Fruit fly (Drosophila melanogaster) whole organism, embryonic: ENCODE results near the gene CG3342.
A peak's percentile ranks its signal among the peaks of the same experiment; 100 is the strongest.

Experiments used
- Blimp-1 ChIP-seq: fragments of 200-800 bp; sonication (Bioruptor generic); optimal IDR thresholded peaks from 3 replicates; lab custom pipeline; 2018; ENCODE audit warnings: missing biosample characterization, missing genetic modification characterization, mild to moderate bottlenecking, moderate library complexity, missing genetic modification reagents
- CG11085 ChIP-seq: fragments of 200-800 bp; sonication (Bioruptor generic); IDR thresholded peaks from 2 replicates; pipeline ENCODE4 v1.3.6; 2022; ENCODE audit warnings: missing biosample characterization, missing genetic modification characterization
- CG11247 ChIP-seq: fragments of 200-800 bp; sonication (Bioruptor generic); IDR thresholded peaks from 2 replicates; pipeline ENCODE4 v1.3.6; 2022; ENCODE audit warnings: missing biosample characterization, missing genetic modification characterization
- CG11560 ChIP-seq: fragments of 200-800 bp; sonication (Bioruptor generic); IDR thresholded peaks from 3 replicates; pipeline ENCODE4 v1.3.6; 2022; ENCODE audit warnings: missing biosample characterization, missing genetic modification characterization
- CG11695 ChIP-seq: fragments of 200-800 bp; sonication (Bioruptor generic); IDR thresholded peaks from 3 replicates; pipeline ENCODE4 v1.3.6; 2022; ENCODE audit warnings: missing biosample characterization, missing genetic modification characterization
- CG12219 ChIP-seq: fragments of 200-800 bp; sonication (Bioruptor generic); optimal IDR thresholded peaks from 3 replicates; lab custom pipeline; 2018; ENCODE audit warnings: missing biosample characterization, mild to moderate bottlenecking, missing genetic modification characterization
- CG12659 ChIP-seq: fragments of 200-800 bp; sonication (Bioruptor generic); optimal IDR thresholded peaks from 3 replicates; lab custom pipeline; 2017; ENCODE audit warnings: mild to moderate bottlenecking, missing biosample characterization, missing genetic modification reagents, missing genetic modification characterization
- CG12942 ChIP-seq: fragments of 200-800 bp; sonication (Bioruptor generic); optimal IDR thresholded peaks from 3 replicates; lab custom pipeline; 2016; ENCODE audit warnings: missing biosample characterization, missing genetic modification characterization
- CG13296 ChIP-seq: fragments of 200-800 bp; sonication (Bioruptor generic); optimal IDR thresholded peaks from 3 replicates; lab custom pipeline; 2018; ENCODE audit warnings: missing biosample characterization, mild to moderate bottlenecking, missing genetic modification characterization
- CG13424 ChIP-seq: fragments of 200-800 bp; sonication (Bioruptor generic); optimal IDR thresholded peaks from 2 replicates; lab custom pipeline; 2019; ENCODE audit warnings: missing biosample characterization, mild to moderate bottlenecking, missing genetic modification characterization, moderate library complexity
- CG13775 ChIP-seq: fragments of 200-800 bp; sonication (Bioruptor generic); optimal IDR thresholded peaks from 3 replicates; lab custom pipeline; 2017; ENCODE audit warnings: missing biosample characterization, mild to moderate bottlenecking, missing genetic modification characterization
- CG1529 ChIP-seq: fragments of 200-800 bp; sonication (Bioruptor generic); optimal IDR thresholded peaks from 3 replicates; lab custom pipeline; 2018; ENCODE audit warnings: missing biosample characterization, missing genetic modification characterization
- CG1602 ChIP-seq: fragments of 200-800 bp; sonication (Bioruptor generic); optimal IDR thresholded peaks from 3 replicates; lab custom pipeline; 2016; ENCODE audit warnings: missing biosample characterization, missing genetic modification characterization
- CG1603 ChIP-seq: fragments of 200-800 bp; sonication (Bioruptor generic); optimal IDR thresholded peaks from 2 replicates; lab custom pipeline; 2019; ENCODE audit warnings: missing biosample characterization, mild to moderate bottlenecking, missing genetic modification characterization, moderate library complexity
- CG16863 ChIP-seq: fragments of 200-800 bp; sonication (Bioruptor generic); optimal IDR thresholded peaks from 3 replicates; lab custom pipeline; 2016; ENCODE audit warnings: missing biosample characterization, missing genetic modification characterization
- CG2116 ChIP-seq: fragments of 200-800 bp; sonication (Bioruptor generic); optimal IDR thresholded peaks from 3 replicates; lab custom pipeline; 2018; ENCODE audit warnings: missing biosample characterization, mild to moderate bottlenecking, missing genetic modification characterization
- CG2678 ChIP-seq: fragments of 200-800 bp; sonication (Bioruptor generic); optimal IDR thresholded peaks from 3 replicates; lab custom pipeline; 2019; ENCODE audit warnings: missing biosample characterization, mild to moderate bottlenecking, missing genetic modification characterization, moderate library complexity
- CG31365 ChIP-seq: fragments of 200-800 bp; sonication (Bioruptor generic); optimal IDR thresholded peaks from 2 replicates; lab custom pipeline; 2018; ENCODE audit warnings: missing biosample characterization, mild to moderate bottlenecking, missing genetic modification characterization
- CG4328 ChIP-seq: fragments of 200-800 bp; sonication (Bioruptor generic); optimal IDR thresholded peaks from 3 replicates; lab custom pipeline; 2017; ENCODE audit warnings: missing biosample characterization, missing genetic modification reagents, missing genetic modification characterization
- CG4404 ChIP-seq: fragments of 200-800 bp; sonication (Bioruptor generic); IDR thresholded peaks from 2 replicates; pipeline ENCODE4 v1.3.6; 2022; ENCODE audit warnings: missing biosample characterization, missing genetic modification characterization
- CG4617 ChIP-seq: fragments of 200-800 bp; sonication (Bioruptor generic); optimal IDR thresholded peaks from 3 replicates; lab custom pipeline; 2016; ENCODE audit warnings: missing biosample characterization, missing genetic modification characterization, borderline replicate concordance
- CG6765 ChIP-seq: fragments of 200-800 bp; sonication (Bioruptor generic); optimal IDR thresholded peaks from 3 replicates; lab custom pipeline; 2017; ENCODE audit warnings: missing biosample characterization, mild to moderate bottlenecking, missing genetic modification characterization
- CG7357 ChIP-seq: fragments of 200-800 bp; sonication (Bioruptor generic); IDR thresholded peaks from 3 replicates; pipeline ENCODE4 v1.3.6; 2022; ENCODE audit warnings: missing biosample characterization, missing genetic modification characterization
- Camta ChIP-seq: fragments of 200-800 bp; sonication (Bioruptor generic); optimal IDR thresholded peaks from 2 replicates; lab custom pipeline; 2016; ENCODE audit warnings: missing biosample characterization, missing genetic modification characterization
- E2f1 ChIP-seq: fragments of 200-800 bp; sonication (Bioruptor generic); IDR thresholded peaks from 2 replicates; pipeline ENCODE4 v1.3.6; 2022; ENCODE audit warnings: missing biosample characterization, missing genetic modification characterization
- Fer3 ChIP-seq: fragments of 200-800 bp; sonication (Bioruptor generic); optimal IDR thresholded peaks from 2 replicates; lab custom pipeline; 2018; ENCODE audit warnings: missing biosample characterization, mild to moderate bottlenecking, missing genetic modification characterization, moderate library complexity
- Mad ChIP-seq: fragments of 200-800 bp; sonication (Bioruptor generic); optimal IDR thresholded peaks from 2 replicates; lab custom pipeline; 2016; ENCODE audit warnings: missing biosample characterization, missing genetic modification characterization
- Med ChIP-seq: fragments of 200-800 bp; sonication (Bioruptor generic); peaks from one replicate; lab custom pipeline; 2016; ENCODE audit warnings: missing biosample characterization, missing genetic modification characterization, mild to moderate bottlenecking, inconsistent platforms, moderate library complexity
- Meics ChIP-seq: fragments of 200-800 bp; sonication (Bioruptor generic); optimal IDR thresholded peaks from 2 replicates; lab custom pipeline; 2017; ENCODE audit warnings: missing biosample characterization, mild to moderate bottlenecking, missing genetic modification characterization
- Nf-YA ChIP-seq: fragments of 200-800 bp; sonication (Bioruptor generic); IDR thresholded peaks from 2 replicates; pipeline ENCODE4 v1.3.6; 2022; ENCODE audit warnings: missing biosample characterization, missing genetic modification characterization
- Sin3A ChIP-seq: fragments of >200 bp; optimal IDR thresholded peaks from 2 replicates; lab custom pipeline; 2018
- Tbp ChIP-seq: fragments of >200 bp; optimal IDR thresholded peaks from 2 replicates; lab custom pipeline; 2018; ENCODE audit warnings: missing biosample characterization, missing genetic modification characterization
- cato ChIP-seq: fragments of 200-800 bp; sonication (Bioruptor generic); optimal IDR thresholded peaks from 2 replicates; lab custom pipeline; 2016; ENCODE audit warnings: missing biosample characterization, missing genetic modification characterization, borderline replicate concordance
- crp ChIP-seq, 2 experiments: fragments of 200-800 bp; sonication (Bioruptor generic); optimal IDR thresholded peaks; 2 replicates in 1 of 2; 3 replicates in 1 of 2; lab custom pipeline; 2017; ENCODE audit warnings: missing biosample characterization in 2 of 2, missing genetic modification characterization in 2 of 2, mild to moderate bottlenecking in 1 of 2, moderate library complexity in 1 of 2
- da ChIP-seq: fragments of 200-800 bp; sonication (Bioruptor generic); optimal IDR thresholded peaks from 2 replicates; lab custom pipeline; 2016; ENCODE audit warnings: missing biosample characterization, missing genetic modification characterization
- dmrt11E ChIP-seq: fragments of 200-800 bp; sonication (Bioruptor generic); optimal IDR thresholded peaks from 3 replicates; lab custom pipeline; 2018; ENCODE audit warnings: missing biosample characterization, mild to moderate bottlenecking, missing genetic modification characterization, moderate library complexity
- gro ChIP-seq: fragments of 200-800 bp; sonication (Bioruptor generic); optimal IDR thresholded peaks from 2 replicates; lab custom pipeline; 2016; ENCODE audit warnings: missing biosample characterization, missing genetic modification characterization
- gsb ChIP-seq: fragments of 200-800 bp; sonication (Bioruptor generic); IDR thresholded peaks from 2 replicates; pipeline ENCODE4 v1.3.6; 2022; ENCODE audit warnings: missing biosample characterization, missing genetic modification characterization
- her ChIP-seq: fragments of 200-800 bp; sonication (Bioruptor generic); optimal IDR thresholded peaks from 2 replicates; lab custom pipeline; 2016; ENCODE audit warnings: missing biosample characterization, missing genetic modification characterization
- jigr1 ChIP-seq: fragments of 200-800 bp; sonication (Bioruptor generic); IDR thresholded peaks from 3 replicates; pipeline ENCODE4 v1.3.6; 2022; ENCODE audit warnings: missing biosample characterization, missing genetic modification characterization
- klu ChIP-seq: fragments of 200-800 bp; sonication (Bioruptor generic); IDR thresholded peaks from 2 replicates; pipeline ENCODE4 v1.3.6; 2022; ENCODE audit warnings: missing biosample characterization, missing genetic modification characterization
- nau ChIP-seq: fragments of 200-800 bp; sonication (Bioruptor generic); optimal IDR thresholded peaks from 3 replicates; lab custom pipeline; 2017; ENCODE audit warnings: missing biosample characterization, mild to moderate bottlenecking, missing genetic modification characterization, missing genetic modification reagents
- nmo ChIP-seq: fragments of 200-800 bp; sonication (Bioruptor generic); optimal IDR thresholded peaks from 2 replicates; lab custom pipeline; 2018; ENCODE audit warnings: missing biosample characterization, mild to moderate bottlenecking, missing genetic modification characterization, moderate library complexity
- nom ChIP-seq: fragments of 200-800 bp; sonication (Bioruptor generic); optimal IDR thresholded peaks from 2 replicates; lab custom pipeline; 2017; ENCODE audit warnings: missing biosample characterization, missing genetic modification characterization, mild to moderate bottlenecking, moderate library complexity, missing genetic modification reagents
- pb ChIP-seq: fragments of 200-800 bp; sonication (Bioruptor generic); optimal IDR thresholded peaks from 3 replicates; lab custom pipeline; 2016; ENCODE audit warnings: missing biosample characterization, missing genetic modification characterization
- pho ChIP-seq: fragments of 200-800 bp; sonication (Bioruptor generic); optimal IDR thresholded peaks from 2 replicates; lab custom pipeline; 2016; ENCODE audit warnings: missing biosample characterization, missing genetic modification characterization
- prd ChIP-seq, 3 experiments: fragments of >200 bp in 2 of 3; fragments of 200-800 bp in 1 of 3; sonication (Bioruptor generic) in 1 of 3; optimal IDR thresholded peaks in 2 of 3; IDR thresholded peaks in 1 of 3; 2 replicates in 2 of 3; 3 replicates in 1 of 3; pipeline versions ENCODE4 v1.3.6 to Lab custom; 2017 to 2022; ENCODE audit warnings: missing biosample characterization in 1 of 3, missing genetic modification characterization in 1 of 3
- pros ChIP-seq: fragments of 200-800 bp; sonication (Bioruptor generic); optimal IDR thresholded peaks from 3 replicates; lab custom pipeline; 2019; ENCODE audit warnings: missing biosample characterization, mild to moderate bottlenecking, missing genetic modification characterization, moderate library complexity
- sd ChIP-seq: fragments of 200-800 bp; sonication (Bioruptor generic); optimal IDR thresholded peaks from 3 replicates; lab custom pipeline; 2018; ENCODE audit warnings: missing biosample characterization, mild to moderate bottlenecking, missing genetic modification characterization, moderate library complexity
- stwl ChIP-seq: fragments of 200-800 bp; sonication (Bioruptor generic); optimal IDR thresholded peaks from 3 replicates; lab custom pipeline; 2018; ENCODE audit warnings: missing biosample characterization, mild to moderate bottlenecking, missing genetic modification characterization, moderate library complexity
- tna ChIP-seq: fragments of 200-800 bp; sonication (Bioruptor generic); IDR thresholded peaks from 2 replicates; pipeline ENCODE4 v1.3.6; 2022; ENCODE audit warnings: missing biosample characterization, missing genetic modification characterization; ENCODE audit not compliant: partially characterized antibody

CG3342 gene

DNA sequence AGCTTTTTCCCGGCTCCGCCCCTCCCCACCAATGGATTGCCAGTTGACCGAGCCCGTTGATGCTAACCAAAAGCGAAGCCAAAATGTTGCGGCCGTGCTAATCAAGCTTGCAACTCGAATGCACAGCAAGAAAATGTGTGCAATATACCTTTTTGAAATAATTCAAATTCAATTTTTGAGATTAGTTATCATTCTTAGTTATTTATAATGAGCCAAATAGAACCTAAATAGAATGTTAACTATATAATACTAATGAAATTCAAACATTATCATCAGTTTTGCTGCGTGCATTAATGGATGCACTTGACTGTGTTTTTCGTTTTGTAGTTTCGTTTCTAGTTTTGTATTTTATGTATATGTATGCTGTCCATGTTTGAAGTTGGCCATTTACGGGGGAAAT, 14.6 kb upstream of the CG3342 start (continued):
- TF ChIP-seq CG13296 (GFP tag; lab: Kevin White, UChicago) (no peak), CG4328 (GFP tag; lab: Kevin White, UChicago) (no peak), CG12659 (no peak), Nf-YA (GFP tag; lab: Robert Waterston, UW) (peak; percentile 66), Med (GFP tag; lab: Kevin White, UChicago) (peak; percentile 49), CG4404 (GFP tag; lab: Robert Waterston, UW) (no peak), Sin3A (lab: Kevin White, UChicago) (no peak), CG16863 (GFP tag; lab: Kevin White, UChicago) (no peak), nom (GFP tag; lab: Kevin White, UChicago) (no peak), CG2678 (tag; lab: Kevin White, UChicago) (peak; percentile 48), dmrt11E (tag; lab: Kevin White, UChicago) (no peak), E2f1 (GFP tag; lab: Robert Waterston, UW) (peak; percentile 37; the same call in 1 of the 2 replicates), CG31365 (tag; lab: Kevin White, UChicago) (no peak), CG7357 (GFP tag; lab: Robert Waterston, UW) (0 out of 3 replicates have a peak, but pooled peaks have one; percentile 29), her (no peak), Camta (GFP tag; lab: Kevin White, UChicago) (no peak), pros (GFP tag; lab: Kevin White, UChicago) (no peak), klu (GFP tag; lab: Robert Waterston, UW) (0 out of 2 replicates have a peak, but pooled peaks have one; percentile 16), gro (GFP tag; lab: Kevin White, UChicago) (no peak), CG12219 (GFP tag; lab: Kevin White, UChicago) (peak; percentile 20), CG11560 (tag; lab: Robert Waterston, UW) (no peak), sd (tag; lab: Kevin White, UChicago) (no peak), nmo (GFP tag; lab: Kevin White, UChicago) (peak; percentile 50), CG4617 (no peak), stwl (tag; lab: Kevin White, UChicago) (no peak), CG13775 (no peak), pb (no peak), da (GFP tag; lab: Kevin White, UChicago) (no peak), CG6765 (GFP tag; lab: Kevin White, UChicago) (no peak), CG1529 (no peak), CG13424 (tag; lab: Kevin White, UChicago) (peak; percentile 63), CG11695 (0 out of 3 replicates have a peak, but pooled peaks have one; percentile 30), pho (GFP tag; lab: Kevin White, UChicago) (no peak), cato (no peak), Blimp-1 (GFP tag; lab: Kevin White, UChicago) (peak; percentile 64), CG11085 (GFP tag; lab: Robert Waterston, UW) (no peak), Meics (peak; percentile 2), crp (GFP tag; optimal IDR thresholded peaks at IDR 0.05; lab: Kevin White, UChicago) (no peak), gsb (GFP tag; lab: Robert Waterston, UW) (no peak), jigr1 (GFP tag; lab: Robert Waterston, UW) (no peak), Fer3 (tag; lab: Kevin White, UChicago) (peak; percentile 1), CG12942 (GFP tag; lab: Kevin White, UChicago) (no peak), CG11247 (GFP tag; lab: Robert Waterston, UW) (no peak), Mad (no peak), CG1602 (GFP tag; lab: Kevin White, UChicago) (no peak), CG1603 (tag; lab: Kevin White, UChicago) (peak; percentile 53), nau (GFP tag; lab: Kevin White, UChicago) (no peak), Tbp (no peak), CG2116 (GFP tag; lab: Kevin White, UChicago) (no peak), tna (no peak), prd (optimal IDR thresholded peaks at IDR 0.05; lab: Kevin White, UChicago) (no peak), prd (GFP tag; IDR thresholded peaks at IDR 0.05; lab: Robert Waterston, UW) (peak; percentile 58; the same call in 2 of the 3 replicates)
